Fruit fly (Drosophila melanogaster) whole organism, embryonic: ENCODE measurements around the gene CG7484.

Experiments
- Bdp1 ChIP-seq: fragments of 200-800 bp; sonication (Bioruptor generic); optimal IDR thresholded peaks from 3 replicates; lab custom pipeline; 2016; ENCODE audit warnings: missing biosample characterization, missing genetic modification characterization
- CG11085 ChIP-seq: fragments of 200-800 bp; sonication (Bioruptor generic); IDR thresholded peaks from 2 replicates; pipeline ENCODE4 v1.3.6; 2022; ENCODE audit warnings: missing biosample characterization, missing genetic modification characterization
- CG11247 ChIP-seq: fragments of 200-800 bp; sonication (Bioruptor generic); IDR thresholded peaks from 2 replicates; pipeline ENCODE4 v1.3.6; 2022; ENCODE audit warnings: missing biosample characterization, missing genetic modification characterization
- CG12391 ChIP-seq: fragments of 200-800 bp; sonication (Bioruptor generic); optimal IDR thresholded peaks from 3 replicates; lab custom pipeline; 2018; ENCODE audit warnings: missing biosample characterization, mild to moderate bottlenecking, missing genetic modification characterization, moderate library complexity
- CG12659 ChIP-seq: fragments of 200-800 bp; sonication (Bioruptor generic); optimal IDR thresholded peaks from 3 replicates; lab custom pipeline; 2017; ENCODE audit warnings: mild to moderate bottlenecking, missing biosample characterization, missing genetic modification reagents, missing genetic modification characterization
- CG12744 ChIP-seq: fragments of 200-800 bp; sonication (Bioruptor generic); optimal IDR thresholded peaks from 2 replicates; lab custom pipeline; 2016; ENCODE audit warnings: missing biosample characterization, missing genetic modification characterization
- CG14965 ChIP-seq: fragments of 200-800 bp; sonication (Bioruptor generic); optimal IDR thresholded peaks from 2 replicates; lab custom pipeline; 2016; ENCODE audit warnings: missing biosample characterization, missing genetic modification characterization, borderline replicate concordance
- CG17186 ChIP-seq: fragments of 200-800 bp; sonication (Bioruptor generic); optimal IDR thresholded peaks from 3 replicates; lab custom pipeline; 2017; ENCODE audit warnings: missing biosample characterization, missing genetic modification reagents, missing genetic modification characterization
- CG18764 ChIP-seq: fragments of 200-800 bp; sonication (Bioruptor generic); optimal IDR thresholded peaks from 3 replicates; lab custom pipeline; 2016; ENCODE audit warnings: missing biosample characterization, missing genetic modification characterization
- CG2875 ChIP-seq: fragments of 200-800 bp; sonication (Bioruptor generic); optimal IDR thresholded peaks from 2 replicates; lab custom pipeline; 2017; ENCODE audit warnings: missing biosample characterization, mild to moderate bottlenecking, missing genetic modification characterization, missing genetic modification reagents
- CG3163 ChIP-seq: fragments of 200-800 bp; sonication (Bioruptor generic); optimal IDR thresholded peaks from 3 replicates; lab custom pipeline; 2016; ENCODE audit warnings: missing biosample characterization, missing genetic modification characterization
- CG3407 ChIP-seq: fragments of 200-800 bp; sonication (Bioruptor generic); optimal IDR thresholded peaks from 2 replicates; lab custom pipeline; 2018; ENCODE audit warnings: missing biosample characterization, mild to moderate bottlenecking, missing genetic modification characterization
- CG34224 ChIP-seq: fragments of 200-800 bp; sonication (Bioruptor generic); IDR thresholded peaks from 3 replicates; pipeline ENCODE4 v1.3.6; 2022; ENCODE audit warnings: missing biosample characterization, missing genetic modification characterization; ENCODE audit not compliant: partially characterized antibody
- CG3995 ChIP-seq: fragments of 200-800 bp; sonication (Bioruptor generic); optimal IDR thresholded peaks from 3 replicates; lab custom pipeline; 2016; ENCODE audit warnings: missing biosample characterization, missing genetic modification characterization
- CG42726 ChIP-seq: fragments of 200-800 bp; sonication (Bioruptor generic); IDR thresholded peaks from 2 replicates; pipeline ENCODE4 v1.3.6; 2022; ENCODE audit warnings: missing biosample characterization, missing genetic modification characterization; ENCODE audit not compliant: partially characterized antibody
- CG6254 ChIP-seq: fragments of 200-800 bp; sonication (Bioruptor generic); optimal IDR thresholded peaks from 3 replicates; lab custom pipeline; 2017; ENCODE audit warnings: mild to moderate bottlenecking, missing biosample characterization, missing genetic modification reagents, missing genetic modification characterization
- CG7745 ChIP-seq: fragments of 200-800 bp; sonication (Bioruptor generic); optimal IDR thresholded peaks from 2 replicates; lab custom pipeline; 2018; ENCODE audit warnings: missing biosample characterization, mild to moderate bottlenecking, missing genetic modification characterization, moderate library complexity
- CG9727 ChIP-seq: fragments of 200-800 bp; sonication (Bioruptor generic); optimal IDR thresholded peaks from 3 replicates; lab custom pipeline; 2017; ENCODE audit warnings: missing biosample characterization, mild to moderate bottlenecking, missing genetic modification characterization
- D ChIP-seq, 2 experiments: fragments of 200-800 bp in 1 of 2; fragments of >200 bp in 1 of 2; sonication (Bioruptor generic) in 1 of 2; optimal IDR thresholded peaks; 2 replicates in 1 of 2; 3 replicates in 1 of 2; lab custom pipeline; 2017; ENCODE audit warnings: mild to moderate bottlenecking in 1 of 2, missing biosample characterization in 1 of 2, missing genetic modification characterization in 1 of 2, missing genetic modification reagents in 1 of 2
- Deaf1 ChIP-seq: fragments of 200-800 bp; optimal IDR thresholded peaks from 3 replicates; lab custom pipeline; 2019; ENCODE audit warnings: missing biosample characterization, mild to moderate bottlenecking, missing genetic modification characterization, moderate library complexity
- ERR ChIP-seq: fragments of 200-800 bp; sonication (Bioruptor generic); optimal IDR thresholded peaks from 2 replicates; lab custom pipeline; 2016; ENCODE audit warnings: missing biosample characterization, missing genetic modification characterization
- Hr78 ChIP-seq, 2 experiments: fragments of 200-800 bp in 1 of 2; fragments of >200 bp in 1 of 2; sonication (Bioruptor generic) in 1 of 2; optimal IDR thresholded peaks; 2 replicates each; lab custom pipeline; 2017 to 2019; ENCODE audit warnings: missing biosample characterization in 2 of 2, missing genetic modification characterization in 2 of 2, mild to moderate bottlenecking in 1 of 2, moderate library complexity in 1 of 2
- Hsf ChIP-seq: fragments of 200-800 bp; sonication (Bioruptor generic); optimal IDR thresholded peaks from 3 replicates; lab custom pipeline; 2016; ENCODE audit warnings: missing biosample characterization, missing genetic modification characterization
- Jarid2 ChIP-seq: fragments of 200-800 bp; sonication (Bioruptor generic); optimal IDR thresholded peaks from 3 replicates; lab custom pipeline; 2017; ENCODE audit warnings: mild to moderate bottlenecking, missing biosample characterization, missing genetic modification reagents, missing genetic modification characterization
- MESR4 ChIP-seq: fragments of 200-800 bp; sonication (Bioruptor generic); optimal IDR thresholded peaks from 2 replicates; lab custom pipeline; 2018; ENCODE audit warnings: missing biosample characterization, mild to moderate bottlenecking, missing genetic modification characterization, moderate library complexity
- Mes4 ChIP-seq: fragments of 200-800 bp; sonication (Bioruptor generic); optimal IDR thresholded peaks from 2 replicates; lab custom pipeline; 2016; ENCODE audit warnings: missing biosample characterization, missing genetic modification characterization
- Vsx1 ChIP-seq: fragments of 200-800 bp; sonication (Bioruptor generic); optimal IDR thresholded peaks from 2 replicates; lab custom pipeline; 2017; ENCODE audit warnings: missing biosample characterization, mild to moderate bottlenecking, missing genetic modification characterization, missing genetic modification reagents
- YL-1 ChIP-seq: fragments of 200-800 bp; sonication (Bioruptor generic); optimal IDR thresholded peaks from 3 replicates; lab custom pipeline; 2017; ENCODE audit warnings: missing biosample characterization, mild to moderate bottlenecking, missing genetic modification characterization
- ac ChIP-seq: fragments of 200-800 bp; sonication (Bioruptor generic); optimal IDR thresholded peaks from 3 replicates; lab custom pipeline; 2017; ENCODE audit warnings: missing biosample characterization, mild to moderate bottlenecking, missing genetic modification characterization
- bab2 ChIP-seq: fragments of 200-800 bp; sonication (Bioruptor generic); optimal IDR thresholded peaks from 2 replicates; lab custom pipeline; 2016; ENCODE audit warnings: missing biosample characterization, missing genetic modification characterization
- bigmax ChIP-seq: fragments of 200-800 bp; sonication (Bioruptor generic); optimal IDR thresholded peaks from 2 replicates; lab custom pipeline; 2018; ENCODE audit warnings: missing biosample characterization, mild to moderate bottlenecking, missing genetic modification characterization
- disco-r ChIP-seq: fragments of 200-800 bp; sonication (Bioruptor generic); optimal IDR thresholded peaks from 2 replicates; lab custom pipeline; 2016; ENCODE audit warnings: missing biosample characterization, missing genetic modification characterization
- dm ChIP-seq: fragments of 200-800 bp; sonication (Bioruptor generic); optimal IDR thresholded peaks from 3 replicates; lab custom pipeline; 2016; ENCODE audit warnings: missing biosample characterization, missing genetic modification characterization
- en ChIP-seq: fragments of 200-800 bp; sonication (Bioruptor generic); optimal IDR thresholded peaks from 2 replicates; lab custom pipeline; 2016; ENCODE audit warnings: missing biosample characterization, missing genetic modification characterization
- gfzf ChIP-seq: fragments of 200-800 bp; sonication (Bioruptor generic); optimal IDR thresholded peaks from 2 replicates; lab custom pipeline; 2016; ENCODE audit warnings: missing biosample characterization, mild to moderate bottlenecking, missing genetic modification characterization, moderate library complexity
- kah ChIP-seq: fragments of 200-800 bp; sonication (Bioruptor generic); optimal IDR thresholded peaks from 2 replicates; lab custom pipeline; 2018; ENCODE audit warnings: missing biosample characterization, mild to moderate bottlenecking, missing genetic modification characterization
- lmd ChIP-seq: fragments of 200-800 bp; sonication (Bioruptor generic); IDR thresholded peaks from 2 replicates; pipeline ENCODE4 v1.3.6; 2022; ENCODE audit warnings: missing biosample characterization, missing genetic modification characterization
- nau ChIP-seq: fragments of 200-800 bp; sonication (Bioruptor generic); optimal IDR thresholded peaks from 3 replicates; lab custom pipeline; 2017; ENCODE audit warnings: missing biosample characterization, mild to moderate bottlenecking, missing genetic modification characterization, missing genetic modification reagents
- nmo ChIP-seq: fragments of 200-800 bp; sonication (Bioruptor generic); optimal IDR thresholded peaks from 2 replicates; lab custom pipeline; 2018; ENCODE audit warnings: missing biosample characterization, mild to moderate bottlenecking, missing genetic modification characterization, moderate library complexity
- nom ChIP-seq: fragments of 200-800 bp; sonication (Bioruptor generic); optimal IDR thresholded peaks from 2 replicates; lab custom pipeline; 2017; ENCODE audit warnings: missing biosample characterization, missing genetic modification characterization, mild to moderate bottlenecking, moderate library complexity, missing genetic modification reagents
- pfk ChIP-seq: fragments of 200-800 bp; sonication (Bioruptor generic); optimal IDR thresholded peaks from 2 replicates; lab custom pipeline; 2018; ENCODE audit warnings: missing biosample characterization, mild to moderate bottlenecking, missing genetic modification characterization, moderate library complexity
- pho ChIP-seq: fragments of 200-800 bp; sonication (Bioruptor generic); optimal IDR thresholded peaks from 2 replicates; lab custom pipeline; 2016; ENCODE audit warnings: missing biosample characterization, missing genetic modification characterization
- sd ChIP-seq: fragments of 200-800 bp; sonication (Bioruptor generic); optimal IDR thresholded peaks from 3 replicates; lab custom pipeline; 2018; ENCODE audit warnings: missing biosample characterization, mild to moderate bottlenecking, missing genetic modification characterization, moderate library complexity
- seq ChIP-seq: fragments of 200-800 bp; sonication (Bioruptor generic); IDR thresholded peaks from 2 replicates; pipeline ENCODE4 v1.3.6; 2022; ENCODE audit warnings: missing biosample characterization, missing genetic modification characterization
- sim ChIP-seq: fragments of 200-800 bp; sonication (Bioruptor generic); IDR thresholded peaks from 2 replicates; pipeline ENCODE4 v1.3.6; 2022; ENCODE audit warnings: missing biosample characterization, missing genetic modification characterization
- slbo ChIP-seq: fragments of 200-800 bp; sonication (Bioruptor generic); IDR thresholded peaks from 2 replicates; pipeline ENCODE4 v1.3.6; 2022; ENCODE audit warnings: missing biosample characterization, missing genetic modification characterization
- sna ChIP-seq: fragments of 200-800 bp; sonication (Bioruptor generic); IDR thresholded peaks from 2 replicates; pipeline ENCODE4 v1.3.6; 2022; ENCODE audit warnings: missing biosample characterization, missing genetic modification characterization; ENCODE audit not compliant: partially characterized antibody
- tx ChIP-seq: fragments of 200-800 bp; sonication (Bioruptor generic); optimal IDR thresholded peaks from 2 replicates; lab custom pipeline; 2016; ENCODE audit warnings: missing biosample characterization, missing genetic modification characterization
- usp ChIP-seq: fragments of >200 bp; optimal IDR thresholded peaks from 2 replicates; lab custom pipeline; 2017; ENCODE audit warnings: missing biosample characterization, missing genetic modification characterization

The CG7484 gene

dm6 chr3L:17657728-17658379 is 3.4 kb downstream of the CG7484 start (continued):
- TF ChIP-seq CG3163 (no peak), Bdp1 (peak; percentile 31), CG11247 (GFP tag; lab: Robert Waterston, UW) (no peak), ERR (no peak), Deaf1 (no peak), sim (GFP tag; lab: Robert Waterston, UW) (no peak), CG12659 (peak; percentile 0), Mes4 (GFP tag; lab: Kevin White, UChicago) (no peak), CG42726 (GFP tag; lab: Robert Waterston, UW) (no peak), CG34224 (no peak), sna (GFP tag; lab: Robert Waterston, UW) (no peak), MESR4 (no peak), CG7745 (tag; lab: Kevin White, UChicago) (no peak), Hsf (GFP tag; lab: Kevin White, UChicago) (peak; percentile 25), kah (GFP tag; lab: Kevin White, UChicago) (no peak), lmd (GFP tag; lab: Robert Waterston, UW) (no peak; the same call in 1 of the 2 replicates), CG14965 (no peak), Vsx1 (GFP tag; lab: Kevin White, UChicago) (no peak), gfzf (no peak), bigmax (no peak), nom (GFP tag; lab: Kevin White, UChicago) (peak; percentile 71), tx (no peak), bab2 (GFP tag; lab: Kevin White, UChicago) (peak; percentile 11), seq (GFP tag; lab: Robert Waterston, UW) (peak; percentile 46; the same call in 1 of the 2 replicates), YL-1 (GFP tag; lab: Kevin White, UChicago) (no peak), usp (GFP tag; lab: Kevin White, UChicago) (no peak), en (GFP tag; lab: Kevin White, UChicago) (no peak), dm (GFP tag; lab: Kevin White, UChicago) (peak; percentile 12), CG12744 (GFP tag; lab: Kevin White, UChicago) (peak; percentile 22), CG11085 (GFP tag; lab: Robert Waterston, UW) (no peak), ac (GFP tag; lab: Kevin White, UChicago) (no peak), CG17186 (no peak), Jarid2 (GFP tag; lab: Kevin White, UChicago) (no peak), sd (tag; lab: Kevin White, UChicago) (no peak), nmo (GFP tag; lab: Kevin White, UChicago) (peak; percentile 49), CG2875 (no peak), CG3407 (GFP tag; lab: Kevin White, UChicago) (no peak), CG18764 (no peak), disco-r (GFP tag; lab: Kevin White, UChicago) (no peak), pfk (GFP tag; lab: Kevin White, UChicago) (no peak), pho (GFP tag; lab: Kevin White, UChicago) (no peak), CG9727 (GFP tag; lab: Kevin White, UChicago) (peak; percentile 22), Hr78 (GFP tag; optimal IDR thresholded peaks at IDR 0.05; lab: Kevin White, UChicago) (no peak), CG12391 (peak; percentile 42), CG3995 (GFP tag; lab: Kevin White, UChicago) (no peak), CG6254 (GFP tag; lab: Kevin White, UChicago) (peak; percentile 39), slbo (GFP tag; lab: Robert Waterston, UW) (peak; percentile 43; the same call in 1 of the 2 replicates), nau (GFP tag; lab: Kevin White, UChicago) (no peak), D (optimal IDR thresholded peaks at IDR 0.05; lab: Kevin White, UChicago) (no peak), D (GFP tag; optimal IDR thresholded peaks at IDR 0.05; lab: Kevin White, UChicago) (peak; percentile 25)
